Fruit fly (Drosophila melanogaster) Kc167 (cell line): ENCODE data around the gene CG43136.

Source experiments
- Myc ChIP-seq: fragments of >200 bp; optimal IDR thresholded peaks from 2 replicates; lab custom pipeline; 2017; ENCODE audit warnings: missing external identifiers
- Sin3A ChIP-seq: fragments of >200 bp; optimal IDR thresholded peaks from 2 replicates; lab custom pipeline; 2018; ENCODE audit warnings: missing external identifiers
- h ChIP-seq: fragments of >200 bp; optimal IDR thresholded peaks from 3 replicates; lab custom pipeline; 2018; ENCODE audit warnings: missing external identifiers
- insv ChIP-seq: fragments of >200 bp; optimal IDR thresholded peaks from 3 replicates; lab custom pipeline; 2018; ENCODE audit warnings: missing external identifiers
- psq ChIP-seq: fragments of >200 bp; optimal IDR thresholded peaks from 2 replicates; lab custom pipeline; 2017; ENCODE audit warnings: missing external identifiers
- ttk ChIP-seq: sonication (Bioruptor generic); optimal IDR thresholded peaks from 2 replicates; lab custom pipeline; 2017; ENCODE audit warnings: missing external identifiers

The CG43136 gene

dm6 chrX:5866095-5866494, 12.5 kb downstream of the CG43136 start:
- TF ChIP-seq psq (no peak), insv (lab: Kevin White, UChicago) (no peak), Myc (lab: Kevin White, UChicago) (no peak)

- TF ChIP-seq Sin3A (lab: Kevin White, UChicago) (no peak), insv (lab: Kevin White, UChicago) (no peak), psq (no peak), h (lab: Kevin White, UChicago) (no peak), ttk (lab: Kevin White, UChicago) (no peak), Myc (lab: Kevin White, UChicago) (no peak)
Measured at dm6 chrX:5868795-5869194, 15.2 kb downstream of the CG43136 start, which contains the start of gene CG15764. Gene CG15764 (plus strand): TSS chrX:5869095.

- no peak for TF ChIP-seq Myc (lab: Kevin White, UChicago)
- TF ChIP-seq Sin3A (lab: Kevin White, UChicago), result no peak
- TF ChIP-seq psq, result no peak
- no peak for TF ChIP-seq ttk (lab: Kevin White, UChicago)
- no peak for TF ChIP-seq insv (lab: Kevin White, UChicago)
- no peak for TF ChIP-seq h (lab: Kevin White, UChicago)
Measured at dm6 chrX:5873164-5873563, 19.6 kb downstream of the CG43136 start, which contains the start of gene GAA1. Gene GAA1 (minus strand): TSS chrX:5873357.

dm6 chrX:5876584-5876983, 23.0 kb downstream of the CG43136 start, which contains the start of gene mof:
Gene mof (minus strand): TSS chrX:5876853.
- TF ChIP-seq ttk (lab: Kevin White, UChicago), result no peak
- TF ChIP-seq Sin3A (lab: Kevin White, UChicago), result no peak
- no peak for TF ChIP-seq psq
- TF ChIP-seq insv (lab: Kevin White, UChicago), result no peak
- TF ChIP-seq Myc (lab: Kevin White, UChicago), result no peak
- TF ChIP-seq h (lab: Kevin White, UChicago), result no peak

- no peak for TF ChIP-seq h (lab: Kevin White, UChicago)
- no peak for TF ChIP-seq ttk (lab: Kevin White, UChicago)
- TF ChIP-seq Myc (lab: Kevin White, UChicago), result no peak
- peak; percentile 25 for TF ChIP-seq psq
- TF ChIP-seq Sin3A (lab: Kevin White, UChicago), result peak; percentile 4
- no peak for TF ChIP-seq insv (lab: Kevin White, UChicago)
Measured at dm6 chrX:5879543-5879943, 26.0 kb downstream of the CG43136 start, which contains the start of the genes Usp30 and CG16721. Gene Usp30 (minus strand): TSS chrX:5879787. Gene CG16721 (plus strand): TSS chrX:5879869.

dm6 chrX:5880139-5880924, 26.8 kb downstream of the CG43136 start:
- peak; percentile 16 for TF ChIP-seq psq
- TF ChIP-seq Sin3A (lab: Kevin White, UChicago), result no peak
- no peak for TF ChIP-seq Myc (lab: Kevin White, UChicago)
- TF ChIP-seq ttk (lab: Kevin White, UChicago), result no peak

dm6 chrX:5883394-5883793, 29.8 kb downstream of the CG43136 start:
- TF ChIP-seq h (lab: Kevin White, UChicago) (no peak), insv (lab: Kevin White, UChicago) (no peak), ttk (lab: Kevin White, UChicago) (no peak), psq (no peak)

dm6 chrX:5884294-5884693, 30.7 kb downstream of the CG43136 start:
- no peak for TF ChIP-seq h (lab: Kevin White, UChicago)
- no peak for TF ChIP-seq ttk (lab: Kevin White, UChicago)
- no peak for TF ChIP-seq Sin3A (lab: Kevin White, UChicago)
- no peak for TF ChIP-seq Myc (lab: Kevin White, UChicago)
- no peak for TF ChIP-seq psq
- TF ChIP-seq insv (lab: Kevin White, UChicago), result no peak

- TF ChIP-seq Myc (lab: Kevin White, UChicago) (no peak), ttk (lab: Kevin White, UChicago) (no peak), h (lab: Kevin White, UChicago) (no peak), psq (no peak), Sin3A (lab: Kevin White, UChicago) (no peak), insv (lab: Kevin White, UChicago) (no peak)
Measured at dm6 chrX:5884887-5885286, 31.3 kb downstream of the CG43136 start.

- TF ChIP-seq Myc (lab: Kevin White, UChicago), result no peak
- no peak for TF ChIP-seq psq
- TF ChIP-seq h (lab: Kevin White, UChicago), result no peak
- TF ChIP-seq Sin3A (lab: Kevin White, UChicago), result no peak
- TF ChIP-seq ttk (lab: Kevin White, UChicago), result no peak
- no peak for TF ChIP-seq insv (lab: Kevin White, UChicago)
Measured at dm6 chrX:5885521-5885920, 32.0 kb downstream of the CG43136 start.

- TF ChIP-seq insv (lab: Kevin White, UChicago), result no peak
- TF ChIP-seq h (lab: Kevin White, UChicago), result no peak
- no peak for TF ChIP-seq Myc (lab: Kevin White, UChicago)
- TF ChIP-seq Sin3A (lab: Kevin White, UChicago), result no peak
- TF ChIP-seq ttk (lab: Kevin White, UChicago), result no peak
Measured at dm6 chrX:5885973-5886372, 32.4 kb downstream of the CG43136 start.
